Worm (Caenorhabditis elegans): Measurements from ENCODE around the gene D1086.18.

DNA sequence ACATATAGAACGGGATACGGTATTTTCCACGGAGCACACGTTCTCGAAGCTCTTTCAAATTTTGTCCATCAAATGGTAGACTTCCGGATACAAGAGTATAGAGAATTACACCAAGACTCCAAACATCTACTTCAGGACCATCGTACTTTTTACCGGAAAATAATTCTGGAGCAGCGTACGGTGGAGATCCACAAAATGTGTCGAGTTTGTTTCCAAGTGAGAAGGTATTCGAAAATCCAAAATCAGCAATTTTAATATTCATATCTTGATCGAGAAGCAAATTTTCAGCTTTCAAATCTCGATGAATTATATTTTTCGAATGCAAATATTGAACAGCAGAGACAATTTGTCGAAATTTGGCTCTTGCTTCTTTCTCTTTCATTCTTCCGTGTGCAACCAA lies 37.5 kb downstream of the D1086.18 start:
- TF ChIP-seq fkh-10 (GFP tag; optimal IDR thresholded peaks at IDR 0.05) (no peak), mdl-1 (tag; optimal IDR thresholded peaks at IDR 0.05) (no peak), R02D3.7 (tag; optimal IDR thresholded peaks at IDR 0.05) (no peak), lsy-12 (tag; optimal IDR thresholded peaks at IDR 0.05) (no peak), lin-39 (tag; optimal IDR thresholded peaks at IDR 0.05) (no peak), aly-2 (tag; optimal IDR thresholded peaks at IDR 0.05) (no peak), unc-62 (GFP tag; optimal IDR thresholded peaks at IDR 0.05) (no peak), ceh-28 (tag; optimal IDR thresholded peaks at IDR 0.05) (no peak), nhr-11 (tag; optimal IDR thresholded peaks at IDR 0.05) (no peak), nhr-237 (tag; optimal IDR thresholded peaks at IDR 0.05) (no peak), egl-5 (tag; optimal IDR thresholded peaks at IDR 0.05) (no peak), ama-1 (optimal IDR thresholded peaks at IDR 0.05) (no peak), elt-2 (tag; optimal IDR thresholded peaks at IDR 0.05) (no peak)
